Worm (Caenorhabditis elegans): Measurements from ENCODE around the gene ZK675.4.

The ZK675.4 gene

DNA sequence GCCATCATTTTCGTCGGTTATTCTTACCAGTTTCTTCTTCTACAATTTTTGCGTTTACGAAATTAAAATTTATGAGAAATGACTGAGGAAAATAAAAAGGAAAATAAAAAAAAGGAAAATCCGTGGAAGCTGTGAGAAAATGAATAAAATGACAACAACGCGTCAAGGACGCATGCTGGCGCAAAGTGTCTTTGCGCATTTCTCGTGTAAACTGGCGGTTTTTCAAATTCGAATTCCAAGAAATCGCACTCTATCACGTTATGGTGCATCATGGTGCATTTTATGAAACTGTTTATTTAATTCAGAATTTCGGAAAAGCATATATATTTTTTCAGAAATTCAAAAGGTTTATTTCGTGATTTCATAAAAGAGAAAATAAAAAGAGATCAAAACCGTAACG is 34.1 kb downstream of the ZK675.4 start, which contains the start of gene dbt-1 (continued):
- TF ChIP-seq snpc-4 (tag; optimal IDR thresholded peaks at IDR 0.05): peak; percentile 39
- no peak for TF ChIP-seq eor-1 (tag; optimal IDR thresholded peaks at IDR 0.05)
- TF ChIP-seq egl-27 (tag; optimal IDR thresholded peaks at IDR 0.05): no peak
- peak; percentile 79 for TF ChIP-seq nhr-23 (tag; optimal IDR thresholded peaks at IDR 0.05)

DNA sequence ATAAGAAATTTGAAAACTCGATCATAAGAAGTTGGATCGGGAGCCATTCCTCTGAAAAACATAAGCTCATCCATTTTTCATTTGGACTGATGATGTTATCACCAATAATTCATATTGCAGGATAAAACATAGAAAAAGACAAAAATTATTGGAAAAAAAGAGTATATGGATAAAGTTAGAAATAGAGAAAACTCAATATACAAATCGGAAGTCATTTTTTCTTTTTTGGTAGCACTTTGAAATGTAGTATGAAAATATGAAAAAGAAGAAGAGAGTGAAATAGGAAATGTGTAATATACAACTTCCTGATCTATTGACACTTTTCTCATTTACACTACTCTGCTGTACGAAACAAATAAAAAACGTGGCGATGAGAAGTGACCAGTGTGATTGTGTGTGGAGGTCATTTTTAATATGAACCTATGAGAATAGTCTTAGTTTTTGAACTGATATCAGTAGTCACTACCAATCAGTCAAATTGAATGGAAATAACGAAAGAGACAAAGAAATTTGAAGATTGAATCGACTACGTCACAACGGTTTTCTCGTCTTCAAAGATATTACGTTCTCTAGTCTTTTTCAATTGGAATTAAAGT is 35.8 kb downstream of the ZK675.4 start, which contains the start of gene ZK669.5:
ZK669.5 (minus strand) TSS at position 51 of the 596 bp plus-strand sequence.
- no peak for TF ChIP-seq skn-1 (tag; optimal IDR thresholded peaks at IDR 0.05)
- no peak for TF ChIP-seq ztf-4 (tag; optimal IDR thresholded peaks at IDR 0.05)
- TF ChIP-seq ZK546.5 (tag; optimal IDR thresholded peaks at IDR 0.05): no peak
- no peak for TF ChIP-seq jun-1 (tag; optimal IDR thresholded peaks at IDR 0.05)
- no peak for TF ChIP-seq zag-1 (tag; optimal IDR thresholded peaks at IDR 0.05)

DNA sequence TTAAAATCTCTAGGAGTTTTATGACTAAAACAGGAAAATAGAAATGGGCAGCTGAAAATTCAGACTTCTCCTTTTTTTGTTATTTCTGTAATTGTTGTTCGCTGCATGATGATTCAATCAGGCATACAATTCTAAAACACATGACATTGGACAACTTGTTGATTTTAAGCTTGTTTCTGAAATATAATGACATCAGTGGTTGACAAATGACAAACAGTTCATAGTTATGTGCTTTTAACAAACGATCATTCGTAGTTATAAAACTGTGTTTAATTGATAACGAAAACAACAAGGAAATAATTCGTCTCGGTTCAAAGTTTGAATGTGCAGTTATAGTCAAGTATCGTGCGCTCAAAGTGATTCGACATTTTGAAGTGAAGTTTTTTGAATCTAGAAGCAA is 37.2 kb downstream of the ZK675.4 start:
- TF ChIP-seq unc-62 (GFP tag; optimal IDR thresholded peaks at IDR 0.05) (no peak), pqm-1 (tag; optimal IDR thresholded peaks at IDR 0.05) (peak; percentile 49)

DNA sequence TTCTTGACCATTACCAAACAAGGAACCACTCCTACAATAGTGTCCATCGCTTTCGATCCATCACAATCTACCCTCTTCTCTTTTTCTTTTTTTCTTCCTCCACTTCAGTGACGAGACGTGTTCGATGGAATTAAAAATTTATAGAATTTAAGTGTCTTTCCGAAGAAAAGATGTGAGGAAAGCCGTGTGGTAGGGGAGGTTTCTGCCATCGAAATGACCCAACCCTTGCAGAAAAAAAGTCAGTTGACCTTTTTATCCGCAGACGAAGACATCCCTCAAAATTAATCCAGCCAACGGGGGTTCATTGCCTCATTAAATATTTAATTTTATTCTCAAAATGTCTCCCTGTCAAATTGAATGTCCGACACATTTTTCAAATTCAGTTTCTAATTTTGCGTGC is 44.4 kb downstream of the ZK675.4 start:
- TF ChIP-seq jun-1 (tag; optimal IDR thresholded peaks at IDR 0.05) (no peak), elt-1 (tag; optimal IDR thresholded peaks at IDR 0.05) (no peak), fkh-2 (tag; optimal IDR thresholded peaks at IDR 0.05) (no peak)

DNA sequence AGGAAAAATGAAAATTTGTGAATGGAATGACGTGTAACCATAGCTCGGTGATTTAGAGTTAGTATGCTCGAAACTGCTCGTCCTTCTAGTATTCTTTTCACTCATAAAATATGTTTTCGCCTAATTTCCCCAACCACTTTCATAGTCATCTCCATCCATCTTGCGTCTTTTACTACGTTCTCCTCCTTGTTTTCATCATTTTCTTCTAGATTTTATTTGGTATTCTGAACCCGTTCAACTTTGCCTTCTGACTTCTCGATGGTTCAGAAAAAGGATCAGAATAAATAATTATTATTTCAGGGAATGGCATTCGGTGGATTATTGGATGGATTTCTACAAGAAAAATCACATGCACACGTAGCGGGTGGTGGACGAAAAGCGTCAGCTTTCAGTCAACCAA is 47.4 kb downstream of the ZK675.4 start, which contains the start of gene C04H4.1:
C04H4.1 (plus strand) TSS at position 301 of the 400 bp plus-strand sequence.
- TF ChIP-seq lsy-12 (tag; optimal IDR thresholded peaks at IDR 0.05) (no peak), mdl-1 (tag; optimal IDR thresholded peaks at IDR 0.05) (no peak), aly-2 (tag; optimal IDR thresholded peaks at IDR 0.05) (no peak), lin-15B (tag; optimal IDR thresholded peaks at IDR 0.05) (no peak), R02D3.7 (tag; optimal IDR thresholded peaks at IDR 0.05) (no peak), ztf-11 (tag; optimal IDR thresholded peaks at IDR 0.05) (no peak), ceh-16 (tag; optimal IDR thresholded peaks at IDR 0.05) (no peak), tbx-2 (tag; optimal IDR thresholded peaks at IDR 0.05) (no peak), nhr-12 (tag; optimal IDR thresholded peaks at IDR 0.05) (no peak), jun-1 (tag; optimal IDR thresholded peaks at IDR 0.05) (no peak), nhr-25 (tag; optimal IDR thresholded peaks at IDR 0.05) (no peak)
